Worm (Caenorhabditis elegans): ENCODE results near the gene lap-2.

lap-2 gene

DNA sequence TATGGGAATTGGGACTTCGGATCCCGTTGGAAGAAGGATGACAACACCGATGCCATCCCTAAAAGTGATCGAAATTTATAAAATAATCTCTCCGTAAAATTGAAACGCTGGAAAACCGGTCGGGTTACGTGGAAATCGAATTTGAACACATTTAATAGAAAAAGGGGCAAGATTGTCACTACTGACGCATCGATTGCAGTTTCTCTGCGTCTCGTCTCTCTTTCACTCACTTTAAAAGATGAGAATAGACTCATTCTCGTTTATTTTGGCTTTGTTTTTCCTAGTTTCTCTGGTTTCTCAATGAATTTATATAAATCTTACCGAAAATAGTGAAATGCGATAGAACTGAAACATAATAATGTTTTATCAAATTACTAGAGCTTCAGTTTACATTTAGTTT lies 1.8 kb upstream of the lap-2 start, which contains the start of gene scyl-1:
Gene scyl-1 (minus strand): TSS at position 56 of the 400 bp plus-strand sequence.
- TF ChIP-seq nhr-27 (tag; optimal IDR thresholded peaks at IDR 0.05) (no peak), attf-3 (GFP tag; conservative IDR thresholded peaks at IDR 0.05) (peak; percentile 37; the same call in 1 of the 2 replicates), F23B12.7 (tag; optimal IDR thresholded peaks at IDR 0.05; ENCODE audit: insufficient read depth) (peak; percentile 7), cebp-1 (GFP tag; IDR thresholded peaks at IDR 0.05) (no peak), cebp-1 (tag; optimal IDR thresholded peaks at IDR 0.05) (no peak), nfya-1 (tag; optimal IDR thresholded peaks at IDR 0.05; ENCODE audit: borderline replicate concordance, insufficient read depth) (no peak), lin-54 (GFP tag; optimal IDR thresholded peaks at IDR 0.05) (peak; percentile 62), let-526 (GFP tag; IDR thresholded peaks at IDR 0.05) (no peak), lin-40 (tag; optimal IDR thresholded peaks at IDR 0.05) (peak; percentile 78), nhr-80 (tag; optimal IDR thresholded peaks at IDR 0.05) (peak; percentile 29), snpc-3.4 (tag; optimal IDR thresholded peaks at IDR 0.05) (no peak), nfyb-1 (GFP tag; IDR thresholded peaks at IDR 0.05) (peak; percentile 63; the same call in 1 of the 2 replicates), unc-130 (GFP tag; optimal IDR thresholded peaks at IDR 0.05) (no peak), aptf-2 (GFP tag; conservative IDR thresholded peaks at IDR 0.05) (no peak), xnd-1 (tag; optimal IDR thresholded peaks at IDR 0.05) (no peak), nfya-2 (GFP tag; IDR thresholded peaks at IDR 0.05) (no peak), zim-3 (tag; optimal IDR thresholded peaks at IDR 0.05) (no peak), akir-1 (GFP tag; optimal IDR thresholded peaks at IDR 0.05) (no peak), ztf-26 (tag; optimal IDR thresholded peaks at IDR 0.05) (no peak), let-607 (tag; optimal IDR thresholded peaks at IDR 0.05) (peak in 1 of 2 experiments; percentile 66), T07F8.4 (tag; optimal IDR thresholded peaks at IDR 0.05) (no peak), F55B11.4 (tag; optimal IDR thresholded peaks at IDR 0.05; ENCODE audit: borderline replicate concordance, insufficient read depth) (no peak), K11D2.4 (GFP tag; IDR thresholded peaks at IDR 0.05) (no peak), egl-18 (GFP tag; IDR thresholded peaks at IDR 0.05) (no peak), tlf-1 (GFP tag; optimal IDR thresholded peaks at IDR 0.05) (no peak), ztf-28 (GFP tag; IDR thresholded peaks at IDR 0.05) (no peak), mes-4 (tag; optimal IDR thresholded peaks at IDR 0.05) (no peak), madf-10 (tag; optimal IDR thresholded peaks at IDR 0.05) (no peak), attf-5 (GFP tag; optimal IDR thresholded peaks at IDR 0.05) (peak; percentile 6), Y67H2A.10 (GFP tag; conservative IDR thresholded peaks at IDR 0.05) (no peak), T26A5.8 (tag; optimal IDR thresholded peaks at IDR 0.05) (no peak), sea-2 (GFP tag; IDR thresholded peaks at IDR 0.05) (no peak), madf-3 (GFP tag; IDR thresholded peaks at IDR 0.05) (no peak), madf-6 (GFP tag; IDR thresholded peaks at IDR 0.05) (no peak), bed-1 (GFP tag; IDR thresholded peaks at IDR 0.05) (no peak), mcd-1 (GFP tag; IDR thresholded peaks at IDR 0.05) (peak; percentile 65), pbrm-1 (GFP tag; IDR thresholded peaks at IDR 0.05) (peak; percentile 61; the same call in 1 of the 2 replicates), dox-1 (GFP tag; IDR thresholded peaks at IDR 0.05) (no peak), ceh-27 (GFP tag; optimal IDR thresholded peaks at IDR 0.05) (peak; percentile 27), nhr-120 (GFP tag; IDR thresholded peaks at IDR 0.05) (no peak), F10E7.11 (tag; optimal IDR thresholded peaks at IDR 0.05) (no peak), C17E4.6 (GFP tag; IDR thresholded peaks at IDR 0.05) (no peak), atf-7 (tag; optimal IDR thresholded peaks at IDR 0.05) (no peak), rcor-1 (GFP tag; IDR thresholded peaks at IDR 0.05) (0 out of 2 replicates have a peak, but pooled peaks have one; percentile 40), lir-1 (GFP tag; conservative IDR thresholded peaks at IDR 0.05) (no peak), dpff-1 (tag; optimal IDR thresholded peaks at IDR 0.05) (no peak), Y53G8AR.9 (GFP tag; conservative IDR thresholded peaks at IDR 0.05) (0 out of 2 replicates have a peak, but pooled peaks have one; percentile 55), madf-8 (GFP tag; conservative IDR thresholded peaks at IDR 0.05) (no peak), ztf-3 (GFP tag; optimal IDR thresholded peaks at IDR 0.05) (no peak)

All from whole organism, young adult.